Worm (Caenorhabditis elegans): ENCODE measurements around the gene rabn-5.

The rabn-5 gene

ce11 chrIII:5839598-5839997, 24.8 kb upstream of the rabn-5 start:
- peak; percentile 6 for TF ChIP-seq sma-9 (GFP tag; optimal IDR thresholded peaks at IDR 0.05)
- TF ChIP-seq sma-9 (tag; optimal IDR thresholded peaks at IDR 0.05), result no peak
- TF ChIP-seq C34F6.9 (tag; optimal IDR thresholded peaks at IDR 0.05), result peak; percentile 16
- TF ChIP-seq nhr-12 (tag; optimal IDR thresholded peaks at IDR 0.05), result no peak

ce11 chrIII:5840277-5840676, 24.1 kb upstream of the rabn-5 start:
- TF ChIP-seq sem-4 (tag; optimal IDR thresholded peaks at IDR 0.05) (no peak), mbf-1 (tag; optimal IDR thresholded peaks at IDR 0.05) (no peak), egl-27 (tag; optimal IDR thresholded peaks at IDR 0.05) (no peak), nhr-10 (tag; optimal IDR thresholded peaks at IDR 0.05) (no peak), crh-2 (tag; optimal IDR thresholded peaks at IDR 0.05) (no peak), peb-1 (tag; optimal IDR thresholded peaks at IDR 0.05) (no peak), aly-2 (tag; optimal IDR thresholded peaks at IDR 0.05) (no peak), nhr-25 (tag; optimal IDR thresholded peaks at IDR 0.05) (no peak), fos-1 (tag; optimal IDR thresholded peaks at IDR 0.05) (peak; percentile 40), sma-9 (GFP tag; optimal IDR thresholded peaks at IDR 0.05) (peak; percentile 5), sma-9 (tag; optimal IDR thresholded peaks at IDR 0.05) (no peak)

ce11 chrIII:5840815-5841573, 23.4 kb upstream of the rabn-5 start:
- TF ChIP-seq skn-1 (tag; optimal IDR thresholded peaks at IDR 0.05), result no peak
- peak; percentile 28 for TF ChIP-seq gmeb-1 (tag; optimal IDR thresholded peaks at IDR 0.05)

DNA sequence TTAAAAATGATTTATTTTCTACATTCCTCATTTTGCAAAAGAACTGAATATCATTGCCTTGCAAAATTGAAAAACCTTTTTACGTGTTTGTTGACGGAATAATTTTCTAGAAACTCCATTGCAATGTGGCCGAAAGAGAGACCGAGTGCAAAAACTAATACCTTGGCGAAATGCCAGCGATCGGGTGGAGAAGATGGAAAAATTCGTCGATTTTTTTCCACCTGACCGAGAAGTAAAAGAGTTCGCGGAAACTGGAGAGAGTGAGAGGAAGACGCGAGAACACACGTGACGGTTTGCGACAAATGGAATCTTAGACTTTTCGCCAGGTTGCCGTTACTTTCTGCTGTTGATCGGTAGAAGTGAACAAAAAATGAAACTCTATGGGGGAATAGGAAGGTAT, 22.7 kb upstream of the rabn-5 start:
- TF ChIP-seq sma-9 (GFP tag; optimal IDR thresholded peaks at IDR 0.05), result peak; percentile 73
- no peak for TF ChIP-seq sma-9 (tag; optimal IDR thresholded peaks at IDR 0.05)
- TF ChIP-seq nhr-11 (tag; optimal IDR thresholded peaks at IDR 0.05), result no peak
- TF ChIP-seq skn-1 (tag; optimal IDR thresholded peaks at IDR 0.05), result no peak
- TF ChIP-seq mab-5 (tag; optimal IDR thresholded peaks at IDR 0.05), result no peak
- TF ChIP-seq crh-2 (tag; optimal IDR thresholded peaks at IDR 0.05), result peak; percentile 9
- no peak for TF ChIP-seq lin-13 (GFP tag; optimal IDR thresholded peaks at IDR 0.05)
- TF ChIP-seq lin-39 (tag; optimal IDR thresholded peaks at IDR 0.05), result no peak
- TF ChIP-seq F13H6.1 (tag; optimal IDR thresholded peaks at IDR 0.05), result peak; percentile 25
- TF ChIP-seq unc-55 (GFP tag; optimal IDR thresholded peaks at IDR 0.05), result no peak
- TF ChIP-seq ceh-82 (tag; optimal IDR thresholded peaks at IDR 0.05), result no peak
- no peak for TF ChIP-seq unc-39 (tag; optimal IDR thresholded peaks at IDR 0.05)
- no peak for TF ChIP-seq unc-62 (GFP tag; optimal IDR thresholded peaks at IDR 0.05)
- no peak for TF ChIP-seq aly-2 (tag; optimal IDR thresholded peaks at IDR 0.05)
- TF ChIP-seq ztf-1 (GFP tag; conservative IDR thresholded peaks at IDR 0.05), result no peak
- no peak for TF ChIP-seq nhr-23 (tag; optimal IDR thresholded peaks at IDR 0.05)
- no peak for TF ChIP-seq ZK546.5 (tag; optimal IDR thresholded peaks at IDR 0.05)
- no peak for TF ChIP-seq nhr-237 (tag; optimal IDR thresholded peaks at IDR 0.05)
- TF ChIP-seq dmd-4 (tag; optimal IDR thresholded peaks at IDR 0.05), result no peak
- TF ChIP-seq peb-1 (tag; optimal IDR thresholded peaks at IDR 0.05), result no peak
- TF ChIP-seq ztf-4 (tag; optimal IDR thresholded peaks at IDR 0.05), result no peak
- peak; percentile 78 for TF ChIP-seq nhr-129 (tag; optimal IDR thresholded peaks at IDR 0.05)
- TF ChIP-seq lsy-2 (tag; optimal IDR thresholded peaks at IDR 0.05), result peak in 1 of 2 experiments; percentile 52
- TF ChIP-seq sma-3 (GFP tag; optimal IDR thresholded peaks at IDR 0.05), result peak; percentile 39
- peak; percentile 42 to 63 for TF ChIP-seq mdl-1 (tag; optimal IDR thresholded peaks at IDR 0.05)
- TF ChIP-seq snpc-4 (tag; optimal IDR thresholded peaks at IDR 0.05), result no peak
- TF ChIP-seq nhr-25 (tag; optimal IDR thresholded peaks at IDR 0.05), result peak; percentile 63
- TF ChIP-seq mbf-1 (tag; optimal IDR thresholded peaks at IDR 0.05), result no peak
- peak; percentile 44 for TF ChIP-seq C34F6.9 (tag; optimal IDR thresholded peaks at IDR 0.05)
- no peak for TF ChIP-seq nhr-10 (tag; optimal IDR thresholded peaks at IDR 0.05)
- TF ChIP-seq alr-1 (tag; optimal IDR thresholded peaks at IDR 0.05), result no peak
- TF ChIP-seq ama-1 (optimal IDR thresholded peaks at IDR 0.05), result peak; percentile 58
- TF ChIP-seq nhr-6 (tag; optimal IDR thresholded peaks at IDR 0.05), result no peak
- no peak for TF ChIP-seq Y55F3AM.14 (GFP tag; optimal IDR thresholded peaks at IDR 0.05)
- no peak for TF ChIP-seq zag-1 (tag; optimal IDR thresholded peaks at IDR 0.05)
- no peak for TF ChIP-seq ceh-16 (tag; optimal IDR thresholded peaks at IDR 0.05)
- no peak for TF ChIP-seq nhr-77 (tag; optimal IDR thresholded peaks at IDR 0.05)
- no peak for TF ChIP-seq R02D3.7 (tag; optimal IDR thresholded peaks at IDR 0.05)
- peak; percentile 32 for TF ChIP-seq gmeb-1 (tag; optimal IDR thresholded peaks at IDR 0.05)
- no peak for TF ChIP-seq nhr-12 (tag; optimal IDR thresholded peaks at IDR 0.05)
- no peak for TF ChIP-seq elt-3 (tag; optimal IDR thresholded peaks at IDR 0.05)
- TF ChIP-seq fos-1 (tag; optimal IDR thresholded peaks at IDR 0.05), result peak; percentile 19
- peak; percentile 48 for TF ChIP-seq blmp-1 (tag; optimal IDR thresholded peaks at IDR 0.05; ENCODE audit: insufficient read depth)
- no peak for TF ChIP-seq egl-27 (tag; optimal IDR thresholded peaks at IDR 0.05)
- peak; percentile 12 for TF ChIP-seq lin-11 (tag; optimal IDR thresholded peaks at IDR 0.05)

All from whole organism, L2 larva.